Fruit fly (Drosophila melanogaster): ENCODE measurements around the gene Sirt2.

Gene Sirt2

DNA sequence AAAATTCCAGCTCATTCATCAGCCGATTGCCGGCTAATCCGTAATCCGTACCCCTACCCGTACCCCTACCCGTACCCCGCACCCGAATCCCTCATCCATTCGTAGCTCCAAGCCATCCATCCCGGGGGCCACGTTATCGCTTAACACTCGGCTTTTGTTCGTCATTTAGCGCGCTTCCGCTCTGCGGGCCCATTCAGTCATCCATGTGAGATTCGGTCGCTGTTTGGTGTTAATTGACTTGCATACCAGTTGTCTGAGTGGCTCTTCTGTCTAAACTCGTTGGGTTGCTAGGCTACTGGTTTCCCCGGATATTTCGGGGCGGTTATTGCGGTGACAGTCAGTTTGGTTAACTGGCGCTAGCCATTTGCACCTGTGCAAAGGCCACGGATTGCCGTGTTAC, 16.9 kb upstream of the Sirt2 start:
- no peak for TF ChIP-seq Sox14 (GFP tag; optimal IDR thresholded peaks at IDR 0.05)
- TF ChIP-seq CG32006 (GFP tag; optimal IDR thresholded peaks at IDR 0.05): no peak
- TF ChIP-seq CG6854 (GFP tag; optimal IDR thresholded peaks at IDR 0.05): no peak
- no peak for TF ChIP-seq Hr39 (GFP tag; optimal IDR thresholded peaks at IDR 0.05)
- TF ChIP-seq CG3919 (GFP tag; optimal IDR thresholded peaks at IDR 0.05): no peak
- TF ChIP-seq Ets96B (tag; optimal IDR thresholded peaks at IDR 0.05): no peak
- TF ChIP-seq fkh (GFP tag; optimal IDR thresholded peaks at IDR 0.05): peak; percentile 19
- peak; percentile 2 for TF ChIP-seq CG1621 (tag; optimal IDR thresholded peaks at IDR 0.05)
- TF ChIP-seq svp (GFP tag): peak; percentile 85
- TF ChIP-seq CG10669 (GFP tag; optimal IDR thresholded peaks at IDR 0.05): no peak
- no peak for TF ChIP-seq fd59A (GFP tag; optimal IDR thresholded peaks at IDR 0.05)
- TF ChIP-seq CG8632 (GFP tag; optimal IDR thresholded peaks at IDR 0.05): no peak
- TF ChIP-seq fd85E (GFP tag; optimal IDR thresholded peaks at IDR 0.05): no peak
- no peak for TF ChIP-seq CG6792 (GFP tag; optimal IDR thresholded peaks at IDR 0.05)
- TF ChIP-seq spab (GFP tag; optimal IDR thresholded peaks at IDR 0.05): no peak
- TF ChIP-seq Gug (GFP tag; IDR thresholded peaks at IDR 0.05): no peak
- TF ChIP-seq OdsH (GFP tag; optimal IDR thresholded peaks at IDR 0.05): no peak

DNA sequence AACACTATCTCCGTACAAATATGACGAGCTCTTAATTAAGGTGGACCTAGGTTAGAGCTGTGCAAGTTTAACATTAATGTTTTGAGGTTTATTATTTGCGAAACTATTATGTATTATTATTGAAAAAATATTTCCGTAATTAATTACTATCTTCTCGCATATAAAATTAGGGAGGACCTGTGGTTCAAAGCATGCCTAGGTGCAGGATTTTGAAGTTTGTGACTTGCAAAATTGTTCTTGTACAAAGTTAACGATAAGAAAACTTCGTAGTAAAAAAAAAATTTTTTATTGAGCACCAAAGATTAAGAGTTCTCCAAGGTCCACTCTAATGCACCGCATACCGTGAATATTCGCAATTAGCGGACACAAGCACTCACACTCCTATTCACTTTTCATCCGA, 15.4 kb upstream of the Sirt2 start:
- TF ChIP-seq CG6808 (GFP tag; optimal IDR thresholded peaks at IDR 0.05) (peak; percentile 47), Eip78C (GFP tag) (peak; percentile 96), CG32006 (GFP tag; optimal IDR thresholded peaks at IDR 0.05) (peak; percentile 90), eg (GFP tag; IDR thresholded peaks at IDR 0.05) (peak; percentile 87), CG9139 (GFP tag; optimal IDR thresholded peaks at IDR 0.05) (no peak), acj6 (GFP tag; optimal IDR thresholded peaks at IDR 0.05) (peak; percentile 51), CG1621 (tag; optimal IDR thresholded peaks at IDR 0.05) (no peak), svp (GFP tag) (peak; percentile 72), Lpt (GFP tag; optimal IDR thresholded peaks at IDR 0.05) (peak; percentile 90), ss (GFP tag; optimal IDR thresholded peaks at IDR 0.05) (peak in 1 of 2 experiments; percentile 5), CG6276 (GFP tag; optimal IDR thresholded peaks at IDR 0.05) (peak; percentile 85), CG6792 (GFP tag; optimal IDR thresholded peaks at IDR 0.05) (peak; percentile 39), CG4318 (GFP tag; optimal IDR thresholded peaks at IDR 0.05) (peak; percentile 66), Smox (GFP tag; optimal IDR thresholded peaks at IDR 0.05) (peak; percentile 42), Met (GFP tag; optimal IDR thresholded peaks at IDR 0.05) (peak; percentile 75), Hr39 (GFP tag; optimal IDR thresholded peaks at IDR 0.05) (peak; percentile 41), CG10669 (GFP tag; optimal IDR thresholded peaks at IDR 0.05) (peak; percentile 70), CG8119 (GFP tag; IDR thresholded peaks at IDR 0.05) (peak; percentile 92), Sox15 (GFP tag; optimal IDR thresholded peaks at IDR 0.05) (no peak), Ets96B (tag; optimal IDR thresholded peaks at IDR 0.05) (peak; percentile 75), CG31627 (GFP tag; optimal IDR thresholded peaks at IDR 0.05) (peak; percentile 39), Sox102F (GFP tag; optimal IDR thresholded peaks at IDR 0.05) (peak; percentile 55), Sox14 (GFP tag; optimal IDR thresholded peaks at IDR 0.05) (peak; percentile 47), cyc (GFP tag; optimal IDR thresholded peaks at IDR 0.05) (peak; percentile 62), achi (GFP tag; optimal IDR thresholded peaks at IDR 0.05) (peak; percentile 65), fkh (GFP tag; optimal IDR thresholded peaks at IDR 0.05) (no peak), CG8632 (GFP tag; optimal IDR thresholded peaks at IDR 0.05) (peak; percentile 33), fd59A (GFP tag; optimal IDR thresholded peaks at IDR 0.05) (no peak), topi (GFP tag; optimal IDR thresholded peaks at IDR 0.05) (peak; percentile 76), CG8319 (GFP tag; optimal IDR thresholded peaks at IDR 0.05) (peak; percentile 50), Hr4 (GFP tag; optimal IDR thresholded peaks at IDR 0.05) (peak; percentile 83), CG15336 (GFP tag; IDR thresholded peaks at IDR 0.05) (peak; percentile 92), CG3919 (GFP tag; optimal IDR thresholded peaks at IDR 0.05) (peak; percentile 78), CG34406 (GFP tag; optimal IDR thresholded peaks at IDR 0.05) (peak; percentile 43), CG16779 (tag; optimal IDR thresholded peaks at IDR 0.05) (peak; percentile 64), fd85E (GFP tag; optimal IDR thresholded peaks at IDR 0.05) (no peak), CG11294 (GFP tag; IDR thresholded peaks at IDR 0.05) (peak; percentile 79), Ets21C (GFP tag; optimal IDR thresholded peaks at IDR 0.05) (no peak), Gug (GFP tag; IDR thresholded peaks at IDR 0.05) (peak; percentile 77), salr (GFP tag; optimal IDR thresholded peaks at IDR 0.05) (peak in 1 of 2 experiments; percentile 76), CG6854 (GFP tag; optimal IDR thresholded peaks at IDR 0.05) (no peak), Eip75B (GFP tag; optimal IDR thresholded peaks at IDR 0.05) (peak; percentile 71), dac (GFP tag; optimal IDR thresholded peaks at IDR 0.05) (peak; percentile 66), lz (GFP tag; optimal IDR thresholded peaks at IDR 0.05) (peak; percentile 28), OdsH (GFP tag; optimal IDR thresholded peaks at IDR 0.05) (peak; percentile 77), Blimp-1 (GFP tag; optimal IDR thresholded peaks at IDR 0.05) (no peak), net (GFP tag; optimal IDR thresholded peaks at IDR 0.05) (peak; percentile 81)

All from whole organism, prepupa.